Worm (Caenorhabditis elegans): ENCODE results near the gene scc-3.

scc-3 gene

ce11 chrV:12727104-12727637 is 36.6 kb upstream of the scc-3 start, which contains the start of gene R11D1.13 (continued):
- TF ChIP-seq him-1 (tag; optimal IDR thresholded peaks at IDR 0.05) (no peak), madf-6 (GFP tag; IDR thresholded peaks at IDR 0.05) (peak; percentile 54; the same call in 1 of the 2 replicates), B0336.3 (GFP tag; IDR thresholded peaks at IDR 0.05) (peak; percentile 51)

- no peak for TF ChIP-seq lin-26 (GFP tag; IDR thresholded peaks at IDR 0.05)
- TF ChIP-seq aptf-2 (GFP tag; conservative IDR thresholded peaks at IDR 0.05), result no peak
- TF ChIP-seq zfh-2 (GFP tag; conservative IDR thresholded peaks at IDR 0.05), result no peak
- 0 out of 2 replicates have a peak, but pooled peaks have one; percentile 34 for TF ChIP-seq ekl-4 (GFP tag; IDR thresholded peaks at IDR 0.05)
- TF ChIP-seq F39B2.1 (GFP tag; IDR thresholded peaks at IDR 0.05), result no peak
- TF ChIP-seq snpc-4 (GFP tag; optimal IDR thresholded peaks at IDR 0.05), result no peak
- peak in 3 of 4 experiments; percentile 28 to 81 (median 32) for TF ChIP-seq snpc-4 (tag; optimal IDR thresholded peaks at IDR 0.05)
- peak; percentile 52 for TF ChIP-seq hmg-1.2 (GFP tag; IDR thresholded peaks at IDR 0.05)
- peak; percentile 56 for TF ChIP-seq lsl-1 (GFP tag; optimal IDR thresholded peaks at IDR 0.05)
- TF ChIP-seq ceh-27 (GFP tag; optimal IDR thresholded peaks at IDR 0.05), result peak; percentile 34
- peak; percentile 96 for TF ChIP-seq mcd-1 (GFP tag; IDR thresholded peaks at IDR 0.05)
- TF ChIP-seq ceh-91 (GFP tag; IDR thresholded peaks at IDR 0.05), result peak; percentile 64; the same call in 1 of the 2 replicates
- peak; percentile 58 for TF ChIP-seq tbp1 (GFP tag; optimal IDR thresholded peaks at IDR 0.05)
- TF ChIP-seq ztf-18 (tag; optimal IDR thresholded peaks at IDR 0.05), result peak; percentile 40
- peak in 1 of 3 experiments; percentile 76 for TF ChIP-seq lin-35 (GFP tag; optimal IDR thresholded peaks at IDR 0.05)
- peak; percentile 71 for TF ChIP-seq lin-54 (GFP tag; optimal IDR thresholded peaks at IDR 0.05)
- no peak for TF ChIP-seq hrde-1 (tag; optimal IDR thresholded peaks at IDR 0.05; ENCODE audit: borderline replicate concordance)
- peak; percentile 59 for TF ChIP-seq nhr-80 (tag; optimal IDR thresholded peaks at IDR 0.05)
- peak; percentile 64 for TF ChIP-seq dox-1 (GFP tag; IDR thresholded peaks at IDR 0.05)
- TF ChIP-seq cebp-1 (GFP tag; IDR thresholded peaks at IDR 0.05), result no peak
- peak; percentile 68 for TF ChIP-seq cebp-1 (tag; optimal IDR thresholded peaks at IDR 0.05)
- no peak for TF ChIP-seq nhr-27 (tag; optimal IDR thresholded peaks at IDR 0.05)
- TF ChIP-seq B0019.2 (GFP tag; conservative IDR thresholded peaks at IDR 0.05), result 0 out of 2 replicates have a peak, but pooled peaks have one; percentile 25
- TF ChIP-seq ztf-26 (tag; optimal IDR thresholded peaks at IDR 0.05), result peak; percentile 21
- peak; percentile 23 for TF ChIP-seq efl-1 (GFP tag; optimal IDR thresholded peaks at IDR 0.05)
- TF ChIP-seq F49E8.2 (tag; optimal IDR thresholded peaks at IDR 0.05; ENCODE audit: insufficient read depth), result peak; percentile 42
- TF ChIP-seq lin-40 (tag; optimal IDR thresholded peaks at IDR 0.05), result peak; percentile 57
- TF ChIP-seq D2030.7 (GFP tag; IDR thresholded peaks at IDR 0.05), result peak; percentile 42; the same call in 1 of the 2 replicates
- no peak for TF ChIP-seq ceh-58 (GFP tag; IDR thresholded peaks at IDR 0.05)
- no peak for TF ChIP-seq zim-3 (tag; optimal IDR thresholded peaks at IDR 0.05)
- peak; percentile 91 for TF ChIP-seq F23B12.7 (tag; optimal IDR thresholded peaks at IDR 0.05; ENCODE audit: insufficient read depth)
- TF ChIP-seq attf-5 (GFP tag; optimal IDR thresholded peaks at IDR 0.05), result peak; percentile 95
- no peak for TF ChIP-seq chd-7 (tag; optimal IDR thresholded peaks at IDR 0.05)
- TF ChIP-seq Y53G8AR.9 (GFP tag; conservative IDR thresholded peaks at IDR 0.05), result peak; percentile 48; the same call in 1 of the 2 replicates
- TF ChIP-seq K12H6.12 (tag; optimal IDR thresholded peaks at IDR 0.05), result peak; percentile 5
- TF ChIP-seq F33H1.4 (GFP tag; IDR thresholded peaks at IDR 0.05), result peak; percentile 46; the same call in 1 of the 2 replicates
- TF ChIP-seq attf-3 (GFP tag; conservative IDR thresholded peaks at IDR 0.05), result peak; percentile 99
- TF ChIP-seq bed-2 (GFP tag; IDR thresholded peaks at IDR 0.05), result no peak
- peak; percentile 44 for TF ChIP-seq ZK185.1 (tag; optimal IDR thresholded peaks at IDR 0.05; ENCODE audit: poor library complexity, severe bottlenecking)
- TF ChIP-seq madf-8 (GFP tag; conservative IDR thresholded peaks at IDR 0.05), result 0 out of 2 replicates have a peak, but pooled peaks have one; percentile 4
These were observed 35.6 kb upstream of the scc-3 start, which contains the start of the genes rpl-28 and mrpl-49 for ce11 chrV:12728062-12728665. rpl-28 (minus strand) TSS chrV:12728112. mrpl-49 (plus strand) TSS chrV:12728631.
